Fruit fly (Drosophila melanogaster): ENCODE measurements around the gene CenB1A.

dm6 chr3R:23167507-23168324 lies 49.5 kb downstream of the CenB1A start, which contains the start of gene Irk1:
- TF ChIP-seq h (optimal IDR thresholded peaks at IDR 0.05) (no peak), Myc (optimal IDR thresholded peaks at IDR 0.05) (no peak), psq (optimal IDR thresholded peaks at IDR 0.05) (no peak), Sin3A (optimal IDR thresholded peaks at IDR 0.05) (no peak), insv (optimal IDR thresholded peaks at IDR 0.05) (no peak), ttk (optimal IDR thresholded peaks at IDR 0.05) (no peak)

All from Kc167 (cell line).